Worm (Caenorhabditis elegans) whole organism, L2 larva: ENCODE measurements around the gene fbxa-67.

ENCODE experiments used
- C34F6.9 ChIP-seq: fragments of 150-350 bp; optimal IDR thresholded peaks from 2 replicates; lab custom pipeline; 2014; ENCODE audit warnings: missing biosample characterization, missing genetic modification characterization
- F13H6.1 ChIP-seq: sonication (generic microtip); optimal IDR thresholded peaks from 2 replicates; lab custom pipeline; 2016; ENCODE audit warnings: missing genetic modification characterization, missing compliant biosample characterization
- R02D3.7 ChIP-seq: fragments of 150-350 bp; optimal IDR thresholded peaks from 2 replicates; lab custom pipeline; 2014; ENCODE audit warnings: missing biosample characterization, missing genetic modification characterization
- ZK546.5 ChIP-seq: sonication (generic microtip); optimal IDR thresholded peaks from 2 replicates; lab custom pipeline; 2017; ENCODE audit warnings: missing biosample characterization, missing genetic modification characterization
- alr-1 ChIP-seq: fragments of 150-350 bp; optimal IDR thresholded peaks from 2 replicates; lab custom pipeline; 2014; ENCODE audit warnings: missing biosample characterization, missing genetic modification characterization
- aly-2 ChIP-seq: fragments of 150-350 bp; optimal IDR thresholded peaks from 2 replicates; lab custom pipeline; 2014; ENCODE audit warnings: missing biosample characterization, missing genetic modification characterization
- ama-1 ChIP-seq: fragments of 150-350 bp; optimal IDR thresholded peaks from 2 replicates; lab custom pipeline; 2018; ENCODE audit warnings: inconsistent platforms
- blmp-1 ChIP-seq: sonication (generic microtip); optimal IDR thresholded peaks from 2 replicates; lab custom pipeline; 2017; ENCODE audit warnings: missing genetic modification characterization, mild to moderate bottlenecking, missing compliant biosample characterization, antibody characterized with exemption, moderate library complexity; ENCODE audit not compliant: insufficient read depth
- ceh-16 ChIP-seq: fragments of 150-350 bp; optimal IDR thresholded peaks from 2 replicates; lab custom pipeline; 2014; ENCODE audit warnings: missing biosample characterization, missing genetic modification characterization
- crh-2 ChIP-seq: sonication (generic microtip); optimal IDR thresholded peaks from 2 replicates; lab custom pipeline; 2017; ENCODE audit warnings: missing biosample characterization, missing genetic modification characterization
- egl-27 ChIP-seq: sonication (generic microtip); optimal IDR thresholded peaks from 3 replicates; lab custom pipeline; 2017; ENCODE audit warnings: missing biosample characterization, missing genetic modification reagents, missing genetic modification characterization
- elt-3 ChIP-seq: sonication (generic microtip); optimal IDR thresholded peaks from 2 replicates; lab custom pipeline; 2017; ENCODE audit warnings: missing biosample characterization, missing genetic modification characterization
- fos-1 ChIP-seq: fragments of 150-350 bp; optimal IDR thresholded peaks from 2 replicates; lab custom pipeline; 2014; ENCODE audit warnings: missing biosample characterization, missing genetic modification characterization
- gmeb-1 ChIP-seq: fragments of 150-350 bp; optimal IDR thresholded peaks from 2 replicates; lab custom pipeline; 2014; ENCODE audit warnings: missing biosample characterization, missing genetic modification characterization
- lin-11 ChIP-seq: fragments of 150-350 bp; sonication (generic microtip); optimal IDR thresholded peaks from 2 replicates; lab custom pipeline; 2014; ENCODE audit warnings: missing biosample characterization, missing genetic modification characterization, inconsistent platforms, mixed read lengths
- mab-5 ChIP-seq: fragments of 150-350 bp; optimal IDR thresholded peaks from 2 replicates; lab custom pipeline; 2014; ENCODE audit warnings: missing biosample characterization, missing genetic modification characterization
- mdl-1 ChIP-seq, 2 experiments: fragments of 150-350 bp in 1 of 2; sonication (generic microtip) in 1 of 2; optimal IDR thresholded peaks; 2 replicates each; lab custom pipeline; 2017; ENCODE audit warnings: missing biosample characterization in 2 of 2, missing genetic modification characterization in 2 of 2
- nhr-11 ChIP-seq: fragments of 150-350 bp; optimal IDR thresholded peaks from 2 replicates; lab custom pipeline; 2014; ENCODE audit warnings: missing biosample characterization, missing genetic modification characterization
- nhr-129 ChIP-seq: fragments of 150-350 bp; optimal IDR thresholded peaks from 2 replicates; lab custom pipeline; 2014; ENCODE audit warnings: missing biosample characterization, missing genetic modification characterization
- nhr-21 ChIP-seq: fragments of 150-350 bp; optimal IDR thresholded peaks from 2 replicates; lab custom pipeline; 2014; ENCODE audit warnings: missing biosample characterization, missing genetic modification characterization
- nhr-23 ChIP-seq: fragments of 150-350 bp; optimal IDR thresholded peaks from 2 replicates; lab custom pipeline; 2014; ENCODE audit warnings: missing biosample characterization, missing genetic modification reagents, missing genetic modification characterization
- nhr-237 ChIP-seq: fragments of 150-350 bp; optimal IDR thresholded peaks from 2 replicates; lab custom pipeline; 2014; ENCODE audit warnings: missing biosample characterization, missing genetic modification characterization
- nhr-25 ChIP-seq: fragments of 150-350 bp; sonication (generic microtip); optimal IDR thresholded peaks from 3 replicates; lab custom pipeline; 2014; ENCODE audit warnings: missing biosample characterization, missing genetic modification characterization
- nhr-6 ChIP-seq: fragments of 150-350 bp; optimal IDR thresholded peaks from 2 replicates; lab custom pipeline; 2014; ENCODE audit warnings: missing biosample characterization, missing genetic modification characterization
- nhr-77 ChIP-seq: fragments of 150-350 bp; optimal IDR thresholded peaks from 2 replicates; lab custom pipeline; 2014; ENCODE audit warnings: missing biosample characterization, missing genetic modification characterization
- peb-1 ChIP-seq: fragments of 150-350 bp; optimal IDR thresholded peaks from 2 replicates; lab custom pipeline; 2014; ENCODE audit warnings: missing biosample characterization, missing genetic modification characterization
- sem-4 ChIP-seq: fragments of 150-350 bp; optimal IDR thresholded peaks from 2 replicates; lab custom pipeline; 2014; ENCODE audit warnings: missing biosample characterization, missing genetic modification reagents, missing genetic modification characterization
- skn-1 ChIP-seq: sonication (generic microtip); optimal IDR thresholded peaks from 2 replicates; lab custom pipeline; 2017; ENCODE audit warnings: missing biosample characterization, missing genetic modification characterization
- sma-3 ChIP-seq: sonication (generic microtip); optimal IDR thresholded peaks from 2 replicates; lab custom pipeline; 2016; ENCODE audit warnings: missing genetic modification reagents, missing genetic modification characterization, missing compliant biosample characterization
- sma-9 ChIP-seq, 2 experiments: fragments of 150-350 bp in 1 of 2; sonication (generic microtip) in 1 of 2; optimal IDR thresholded peaks; 2 replicates each; lab custom pipeline; 2014 to 2016; ENCODE audit warnings: missing genetic modification characterization in 2 of 2, mild to moderate bottlenecking in 1 of 2, missing biosample characterization in 1 of 2, missing compliant biosample characterization in 1 of 2, missing genetic modification reagents in 1 of 2, moderate library complexity in 1 of 2
- snpc-4 ChIP-seq: fragments of 150-350 bp; optimal IDR thresholded peaks from 2 replicates; lab custom pipeline; 2014; ENCODE audit warnings: missing biosample characterization, missing genetic modification characterization
- unc-55 ChIP-seq: fragments of 150-350 bp; sonication (generic microtip); optimal IDR thresholded peaks from 3 replicates; lab custom pipeline; 2014; ENCODE audit warnings: missing biosample characterization, missing genetic modification reagents, missing genetic modification characterization
- unc-62 ChIP-seq: fragments of 150-350 bp; optimal IDR thresholded peaks from 2 replicates; lab custom pipeline; 2014; ENCODE audit warnings: missing biosample characterization, missing genetic modification reagents, missing genetic modification characterization
- ztf-11 ChIP-seq: sonication (generic microtip); optimal IDR thresholded peaks from 2 replicates; lab custom pipeline; 2017; ENCODE audit warnings: missing biosample characterization, missing genetic modification characterization
- ztf-4 ChIP-seq: fragments of 150-350 bp; optimal IDR thresholded peaks from 2 replicates; lab custom pipeline; 2014; ENCODE audit warnings: missing biosample characterization, missing genetic modification characterization

fbxa-67 gene

DNA sequence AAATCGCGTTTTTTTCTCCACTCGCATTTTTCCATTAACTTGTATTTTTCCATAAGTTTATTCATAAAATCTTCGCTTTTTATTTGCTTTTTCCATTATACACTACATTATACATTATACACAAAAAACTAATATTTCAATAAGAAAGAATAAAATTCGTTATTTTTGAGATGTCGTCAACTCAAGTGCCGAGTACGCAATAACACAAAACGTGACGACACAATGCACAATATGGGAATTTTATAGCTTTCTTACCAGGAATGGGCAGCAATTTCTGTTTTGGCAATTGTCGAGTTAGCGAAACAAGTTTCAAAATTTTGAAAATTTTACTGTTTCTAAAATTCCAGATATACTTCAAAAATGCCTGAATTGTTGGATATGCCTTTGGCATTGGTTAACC is 1.7 kb upstream of the fbxa-67 start, which contains the start of gene fbxa-10:
TSS of gene fbxa-10 (plus strand) at position 207 of the 400 bp plus-strand sequence.
- TF ChIP-seq gmeb-1 (tag; lab: Kevin White, UChicago) (peak; percentile 31), sem-4 (tag; lab: Kevin White, UChicago) (no peak), C34F6.9 (tag; lab: Kevin White, UChicago) (peak; percentile 21)

DNA sequence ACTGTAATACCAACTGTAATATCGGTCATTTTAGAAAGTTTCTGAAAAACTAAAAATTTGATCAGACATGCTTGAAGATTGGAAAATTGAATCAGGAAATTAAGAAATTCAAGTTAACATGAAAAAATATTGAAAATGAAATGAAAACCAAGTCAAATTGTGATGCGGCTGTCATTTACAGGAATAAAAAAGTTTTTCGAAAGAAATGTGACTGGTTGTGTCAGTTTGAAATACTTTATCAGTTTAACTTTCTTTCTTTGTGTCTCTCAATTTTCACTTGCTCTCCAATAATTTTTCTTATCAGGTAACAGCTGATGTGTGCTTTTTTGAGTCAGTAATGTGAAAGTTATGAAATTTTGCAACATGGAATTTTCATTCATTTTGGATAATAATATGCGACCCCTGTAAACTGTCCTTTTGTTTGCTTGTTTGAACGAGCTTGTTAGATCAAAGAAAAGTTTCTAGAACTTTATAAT is 4.2 kb downstream of the fbxa-67 start, which contains the start of gene fbxa-60:
TSS of gene fbxa-60 (minus strand) at position 51 of the 476 bp plus-strand sequence.
- TF ChIP-seq elt-3 (tag; lab: Kevin White, UChicago) (no peak), nhr-129 (tag; lab: Kevin White, UChicago) (peak; percentile 19), peb-1 (no peak), sma-9 (GFP tag; optimal IDR thresholded peaks at IDR 0.05; lab: Kevin White, UChicago) (peak; percentile 9), sma-9 (tag; optimal IDR thresholded peaks at IDR 0.05; lab: Kevin White, UChicago) (no peak), fos-1 (tag; lab: Kevin White, UChicago) (peak; percentile 83), gmeb-1 (tag; lab: Kevin White, UChicago) (peak; percentile 28)

DNA sequence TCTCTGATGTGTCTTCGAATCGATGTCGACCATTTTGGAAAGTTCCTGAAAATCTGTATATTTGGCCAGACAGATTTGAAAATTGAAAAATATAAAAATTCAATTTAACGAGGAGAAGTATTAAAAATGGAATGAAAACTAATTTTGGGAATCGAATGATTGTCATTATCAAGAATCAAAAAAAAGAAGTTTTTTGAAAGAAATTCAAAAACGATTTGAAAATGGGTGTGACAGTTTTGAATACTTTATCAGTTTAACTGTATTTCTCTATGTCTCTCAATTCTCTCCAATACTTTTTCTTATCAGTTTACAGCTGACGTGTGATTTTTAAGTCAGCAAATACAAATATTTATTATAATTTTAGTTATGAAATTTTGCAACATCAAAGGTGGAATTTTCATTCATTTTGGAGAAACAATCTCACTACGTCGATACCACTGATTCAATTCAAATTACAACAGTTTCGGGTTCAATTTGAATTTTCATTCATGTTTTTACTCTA is 7.0 kb downstream of the fbxa-67 start, which contains the start of gene fbxa-59:
TSS of gene fbxa-59 (minus strand) at position 51 of the 502 bp plus-strand sequence.
- TF ChIP-seq fos-1 (tag; lab: Kevin White, UChicago) (peak; percentile 56), nhr-237 (tag; lab: Kevin White, UChicago) (no peak)

DNA sequence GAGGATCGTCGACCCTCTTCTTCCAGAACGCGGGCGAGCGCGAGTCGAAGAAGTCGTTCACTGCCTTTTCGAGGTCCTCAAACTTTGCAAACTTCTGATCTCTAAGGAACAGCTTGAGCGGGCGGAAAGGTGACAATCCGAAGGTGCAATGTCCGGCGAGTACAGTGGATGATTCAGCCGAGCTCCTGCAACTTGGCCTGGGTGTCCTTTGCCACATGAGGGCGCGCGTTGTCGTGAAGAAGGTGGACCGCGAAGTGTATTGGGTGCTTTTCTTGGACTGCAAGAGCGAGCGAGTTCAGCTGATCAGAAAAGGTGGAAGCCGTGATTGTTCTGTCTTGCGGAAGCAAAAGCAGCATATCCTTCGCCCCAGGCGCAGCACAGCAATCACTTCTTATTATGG is 8.5 kb downstream of the fbxa-67 start:
- TF ChIP-seq elt-3 (tag; lab: Kevin White, UChicago), result no peak
- no peak for TF ChIP-seq nhr-11 (tag; lab: Kevin White, UChicago)
- no peak for TF ChIP-seq aly-2
- TF ChIP-seq nhr-129 (tag; lab: Kevin White, UChicago), result no peak
- no peak for TF ChIP-seq peb-1
- TF ChIP-seq skn-1 (tag; lab: Kevin White, UChicago), result no peak
- TF ChIP-seq nhr-77 (tag; lab: Kevin White, UChicago), result no peak
- TF ChIP-seq ztf-11 (tag; lab: Kevin White, UChicago), result no peak
- TF ChIP-seq egl-27, result no peak
- no peak for TF ChIP-seq ceh-16
- TF ChIP-seq blmp-1 (tag; lab: Kevin White, UChicago), result no peak
- no peak for TF ChIP-seq mdl-1 (tag; optimal IDR thresholded peaks at IDR 0.05; lab: Kevin White, UChicago)
- no peak for TF ChIP-seq R02D3.7
- no peak for TF ChIP-seq ama-1 (lab: Kevin White, UChicago)

DNA sequence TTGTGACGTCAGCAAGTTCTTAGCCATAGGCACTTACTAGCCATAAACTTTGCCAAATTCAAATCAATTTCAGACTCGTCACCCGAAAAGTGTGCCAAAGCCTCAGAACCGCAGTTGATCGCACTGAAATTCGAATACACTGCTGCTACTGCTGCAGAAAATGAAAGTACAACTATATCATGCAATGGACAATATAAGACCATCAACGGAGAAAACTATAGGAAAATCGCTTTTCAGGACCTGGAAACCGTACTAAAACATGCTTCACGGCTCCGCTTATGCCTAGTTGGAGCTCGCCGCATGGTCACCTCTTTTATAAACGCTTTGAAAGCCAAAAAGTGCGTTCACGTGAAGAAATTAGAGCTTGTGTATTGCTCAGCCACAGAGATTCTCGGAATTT is 11.9 kb downstream of the fbxa-67 start, which contains the start of gene fbxa-22:
TSS of gene fbxa-22 (plus strand) at position 301 of the 400 bp plus-strand sequence.
- no peak for TF ChIP-seq snpc-4 (tag; lab: Kevin White, UChicago)
- TF ChIP-seq blmp-1 (tag; lab: Kevin White, UChicago), result no peak
- TF ChIP-seq ama-1 (lab: Kevin White, UChicago), result no peak
- no peak for TF ChIP-seq nhr-25
- TF ChIP-seq C34F6.9 (tag; lab: Kevin White, UChicago), result no peak
- TF ChIP-seq nhr-23 (tag; lab: Kevin White, UChicago), result no peak
- no peak for TF ChIP-seq peb-1
- TF ChIP-seq elt-3 (tag; lab: Kevin White, UChicago), result no peak
- no peak for TF ChIP-seq unc-55 (GFP tag; lab: Kevin White, UChicago)
- no peak for TF ChIP-seq mab-5
- TF ChIP-seq mdl-1 (tag; optimal IDR thresholded peaks at IDR 0.05; lab: Kevin White, UChicago), result no peak
- TF ChIP-seq sma-9 (GFP tag; optimal IDR thresholded peaks at IDR 0.05; lab: Kevin White, UChicago), result no peak
- TF ChIP-seq sma-9 (tag; optimal IDR thresholded peaks at IDR 0.05; lab: Kevin White, UChicago), result no peak
- TF ChIP-seq alr-1 (tag; lab: Kevin White, UChicago), result no peak
- no peak for TF ChIP-seq ZK546.5
- no peak for TF ChIP-seq nhr-77 (tag; lab: Kevin White, UChicago)
- no peak for TF ChIP-seq crh-2
- no peak for TF ChIP-seq unc-62 (GFP tag; lab: Kevin White, UChicago)

DNA sequence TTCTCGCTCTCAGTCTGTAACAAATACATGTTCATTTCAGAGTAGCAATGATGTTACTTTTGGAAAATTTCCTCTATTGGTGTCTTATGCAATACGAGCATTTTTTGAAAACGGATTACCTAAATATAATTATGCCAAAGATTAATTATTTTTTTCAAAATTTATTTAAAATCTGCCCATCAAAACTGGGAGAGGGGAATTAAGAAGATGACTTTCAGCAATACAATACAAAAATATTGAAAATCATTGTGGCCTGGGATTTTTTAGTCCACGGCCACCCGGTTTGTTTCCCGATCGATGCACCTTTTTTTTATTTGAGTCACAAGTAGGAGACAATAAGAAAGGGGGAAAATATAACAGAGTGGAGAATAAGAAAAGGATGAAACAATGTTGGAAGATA is 12.5 kb downstream of the fbxa-67 start, which contains the start of gene fbxa-56:
TSS of gene fbxa-56 (minus strand) at position 101 of the 400 bp plus-strand sequence.
- TF ChIP-seq alr-1 (tag; lab: Kevin White, UChicago) (no peak), nhr-6 (tag; lab: Kevin White, UChicago) (no peak), ceh-16 (no peak), mdl-1 (tag; optimal IDR thresholded peaks at IDR 0.05; lab: Kevin White, UChicago) (no peak), mab-5 (no peak), unc-62 (GFP tag; lab: Kevin White, UChicago) (no peak), ztf-11 (tag; lab: Kevin White, UChicago) (no peak), F13H6.1 (tag; lab: Kevin White, UChicago) (no peak), nhr-23 (tag; lab: Kevin White, UChicago) (no peak), sma-3 (no peak), ztf-4 (tag; lab: Kevin White, UChicago) (no peak), lin-11 (no peak), elt-3 (tag; lab: Kevin White, UChicago) (no peak), nhr-21 (tag; lab: Kevin White, UChicago) (no peak)
